Worm (Caenorhabditis elegans) whole organism, L3 larva: ENCODE measurements around the gene nas-38.

Experiments used
- nhr-11 ChIP-seq: fragments of 150-350 bp; optimal IDR thresholded peaks from 2 replicates; lab custom pipeline; 2014; ENCODE audit warnings: missing biosample characterization, missing genetic modification characterization
- skn-1 ChIP-seq: fragments of 150-350 bp; optimal IDR thresholded peaks from 2 replicates; lab custom pipeline; 2014; ENCODE audit warnings: missing biosample characterization, missing genetic modification characterization

DNA sequence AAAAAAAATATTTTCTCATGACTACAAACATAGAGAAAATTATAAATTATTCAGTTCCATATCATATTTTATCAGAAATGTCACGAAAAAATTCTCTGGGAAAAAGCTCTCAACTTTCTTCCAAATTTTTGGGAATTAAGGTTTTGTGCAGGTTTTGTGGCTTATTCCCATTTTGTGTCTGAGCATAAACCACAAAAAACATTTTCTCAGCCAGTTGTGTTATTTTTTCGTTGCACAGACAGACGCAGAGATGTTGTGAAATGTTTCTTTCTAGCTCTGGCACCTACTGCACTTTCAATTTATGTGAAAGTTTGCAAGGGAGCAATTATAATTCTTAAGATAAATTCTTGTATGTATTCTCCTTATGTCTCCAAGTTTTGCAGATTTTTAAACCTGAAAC lies 17.1 kb downstream of the nas-38 start:
- no peak for TF ChIP-seq skn-1
- TF ChIP-seq nhr-11 (tag; lab: Kevin White, UChicago): no peak
